Worm (Caenorhabditis elegans) whole organism, L4/young adult: ENCODE measurements around the gene puf-6.

Experiments
- W03F9.2 ChIP-seq: fragments of 150-350 bp; optimal IDR thresholded peaks from 2 replicates; lab custom pipeline; 2014; ENCODE audit warnings: missing biosample characterization, missing genetic modification characterization
- dao-5 ChIP-seq: sonication (generic microtip); optimal IDR thresholded peaks from 2 replicates; lab custom pipeline; 2016; ENCODE audit warnings: missing genotype, missing genetic modification characterization, moderate library complexity, missing compliant biosample characterization
- him-1 ChIP-seq: sonication (generic microtip); optimal IDR thresholded peaks from 2 replicates; lab custom pipeline; 2016; ENCODE audit warnings: missing genotype, missing genetic modification reagents, missing genetic modification characterization, missing compliant biosample characterization

ce11 chrII:13025794-13026412 is 17.3 kb downstream of the puf-6 start, which contains the start of gene max-2:
- TF ChIP-seq W03F9.2 (tag; lab: Kevin White, UChicago): no peak
- TF ChIP-seq him-1 (tag; lab: Kevin White, UChicago): no peak
- no peak for TF ChIP-seq dao-5 (tag; lab: Kevin White, UChicago)
